Worm (Caenorhabditis elegans) whole organism, L2 larva: Measurements from ENCODE around the gene clec-265.

Experiments used
- R02D3.7 ChIP-seq: fragments of 150-350 bp; optimal IDR thresholded peaks from 2 replicates; lab custom pipeline; 2014; ENCODE audit warnings: missing biosample characterization, missing genetic modification characterization
- lin-39 ChIP-seq: fragments of 150-350 bp; optimal IDR thresholded peaks from 2 replicates; lab custom pipeline; 2014; ENCODE audit warnings: missing biosample characterization, missing genetic modification reagents, missing genetic modification characterization
- mdl-1 ChIP-seq, 2 experiments: fragments of 150-350 bp in 1 of 2; sonication (generic microtip) in 1 of 2; optimal IDR thresholded peaks; 2 replicates each; lab custom pipeline; 2017; ENCODE audit warnings: missing biosample characterization in 2 of 2, missing genetic modification characterization in 2 of 2
- unc-62 ChIP-seq: fragments of 150-350 bp; optimal IDR thresholded peaks from 2 replicates; lab custom pipeline; 2014; ENCODE audit warnings: missing biosample characterization, missing genetic modification reagents, missing genetic modification characterization
- zag-1 ChIP-seq: fragments of 150-350 bp; optimal IDR thresholded peaks from 2 replicates; lab custom pipeline; 2014; ENCODE audit warnings: missing biosample characterization, missing genetic modification characterization
- ztf-11 ChIP-seq: sonication (generic microtip); optimal IDR thresholded peaks from 2 replicates; lab custom pipeline; 2017; ENCODE audit warnings: missing biosample characterization, missing genetic modification characterization

DNA sequence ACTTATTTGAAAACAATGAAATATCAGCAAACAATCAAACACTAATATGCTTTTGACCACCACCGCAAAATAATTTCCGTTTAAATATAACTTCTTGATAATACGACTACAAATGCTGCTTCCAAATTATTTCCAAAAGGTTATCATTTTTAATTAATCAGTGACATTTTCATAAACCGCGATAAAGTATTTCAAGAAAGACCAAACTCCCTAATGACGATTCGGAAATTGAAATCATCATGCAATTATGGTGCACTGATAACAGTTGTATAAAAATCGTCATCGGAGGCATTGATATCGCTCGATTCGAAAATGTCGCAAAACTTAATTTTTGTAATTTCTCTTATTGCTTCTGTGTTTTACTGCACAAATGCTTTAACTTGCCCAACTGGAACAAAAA is at the start of gene clec-265:
- TF ChIP-seq R02D3.7 (tag; lab: Kevin White, UChicago): no peak
- TF ChIP-seq unc-62 (GFP tag; lab: Kevin White, UChicago): no peak
- TF ChIP-seq ztf-11 (tag; lab: Kevin White, UChicago): no peak
- TF ChIP-seq mdl-1 (tag; optimal IDR thresholded peaks at IDR 0.05; lab: Kevin White, UChicago): no peak
- TF ChIP-seq lin-39 (tag; lab: Kevin White, UChicago): no peak
- TF ChIP-seq zag-1 (tag; lab: Kevin White, UChicago): no peak
